Fruit fly (Drosophila melanogaster) whole organism, embryonic: ENCODE measurements around the gene CG9514.

Experiments used
- Bdp1 ChIP-seq: fragments of 200-800 bp; sonication (Bioruptor generic); optimal IDR thresholded peaks from 3 replicates; lab custom pipeline; 2016; ENCODE audit warnings: missing biosample characterization, missing genetic modification characterization
- BtbVII ChIP-seq: fragments of 200-800 bp; sonication (Bioruptor generic); optimal IDR thresholded peaks from 3 replicates; lab custom pipeline; 2017; ENCODE audit warnings: missing biosample characterization, mild to moderate bottlenecking, missing genetic modification characterization
- CG10979 ChIP-seq: fragments of 200-800 bp; sonication (Bioruptor generic); optimal IDR thresholded peaks from 2 replicates; lab custom pipeline; 2018; ENCODE audit warnings: missing biosample characterization, mild to moderate bottlenecking, missing genetic modification characterization, moderate library complexity
- CG11398 ChIP-seq: fragments of 200-800 bp; sonication (Bioruptor generic); optimal IDR thresholded peaks from 2 replicates; lab custom pipeline; 2016; ENCODE audit warnings: missing biosample characterization, missing genetic modification characterization
- CG12219 ChIP-seq: fragments of 200-800 bp; sonication (Bioruptor generic); optimal IDR thresholded peaks from 3 replicates; lab custom pipeline; 2018; ENCODE audit warnings: missing biosample characterization, mild to moderate bottlenecking, missing genetic modification characterization
- CG14014 ChIP-seq: fragments of 200-800 bp; sonication (Bioruptor generic); IDR thresholded peaks from 2 replicates; pipeline ENCODE4 v1.3.6; 2022; ENCODE audit warnings: missing biosample characterization, missing genetic modification characterization
- CG15011 ChIP-seq: fragments of 200-800 bp; sonication (Bioruptor generic); optimal IDR thresholded peaks from 3 replicates; lab custom pipeline; 2018; ENCODE audit warnings: missing biosample characterization, mild to moderate bottlenecking, missing genetic modification characterization
- CG15269 ChIP-seq: fragments of 200-800 bp; sonication (Bioruptor generic); optimal IDR thresholded peaks from 2 replicates; lab custom pipeline; 2018; ENCODE audit warnings: missing biosample characterization, mild to moderate bottlenecking, missing genetic modification characterization, moderate library complexity
- CG2202 ChIP-seq: fragments of 200-800 bp; sonication (Bioruptor generic); optimal IDR thresholded peaks from 2 replicates; lab custom pipeline; 2018; ENCODE audit warnings: missing biosample characterization, mild to moderate bottlenecking, missing genetic modification characterization
- CG2889 ChIP-seq: fragments of 200-800 bp; sonication (Bioruptor generic); IDR thresholded peaks from 3 replicates; pipeline ENCODE4 v1.3.6; 2022; ENCODE audit warnings: missing biosample characterization, missing genetic modification characterization
- CG31224 ChIP-seq: fragments of 200-800 bp; sonication (Bioruptor generic); IDR thresholded peaks from 2 replicates; pipeline ENCODE4 v1.3.6; 2022; ENCODE audit warnings: missing biosample characterization, missing genetic modification characterization
- CG5180 ChIP-seq: fragments of 200-800 bp; sonication (Bioruptor generic); optimal IDR thresholded peaks from 3 replicates; lab custom pipeline; 2017; ENCODE audit warnings: missing biosample characterization, missing genetic modification characterization, mild to moderate bottlenecking, moderate library complexity, missing genetic modification reagents
- CG6272 ChIP-seq: fragments of 200-800 bp; sonication (Bioruptor generic); IDR thresholded peaks from 2 replicates; pipeline ENCODE4 v1.3.6; 2022; ENCODE audit warnings: missing biosample characterization, missing genetic modification characterization
- CG6813 ChIP-seq: fragments of 200-800 bp; sonication (Bioruptor generic); optimal IDR thresholded peaks from 2 replicates; lab custom pipeline; 2017; ENCODE audit warnings: missing biosample characterization, missing genetic modification characterization, mild to moderate bottlenecking, moderate library complexity, missing genetic modification reagents
- CG7271 ChIP-seq: fragments of 200-800 bp; sonication (Bioruptor generic); optimal IDR thresholded peaks from 2 replicates; lab custom pipeline; 2018; ENCODE audit warnings: missing biosample characterization, mild to moderate bottlenecking, missing genetic modification characterization, moderate library complexity
- CG7745 ChIP-seq: fragments of 200-800 bp; sonication (Bioruptor generic); optimal IDR thresholded peaks from 2 replicates; lab custom pipeline; 2018; ENCODE audit warnings: missing biosample characterization, mild to moderate bottlenecking, missing genetic modification characterization, moderate library complexity
- CG8359 ChIP-seq: fragments of 200-800 bp; sonication (Bioruptor generic); optimal IDR thresholded peaks from 2 replicates; lab custom pipeline; 2017; ENCODE audit warnings: missing biosample characterization, mild to moderate bottlenecking, missing genetic modification characterization, borderline replicate concordance
- CG8924 ChIP-seq: fragments of 200-800 bp; optimal IDR thresholded peaks from 3 replicates; lab custom pipeline; 2019; ENCODE audit warnings: missing biosample characterization, mild to moderate bottlenecking, missing genetic modification characterization, moderate library complexity
- CG8944 ChIP-seq: fragments of 200-800 bp; sonication (Bioruptor generic); optimal IDR thresholded peaks from 3 replicates; lab custom pipeline; 2016; ENCODE audit warnings: missing biosample characterization, missing genetic modification characterization
- CTCF ChIP-seq: fragments of 200-800 bp; sonication (Bioruptor generic); optimal IDR thresholded peaks from 2 replicates; lab custom pipeline; 2017; ENCODE audit warnings: missing biosample characterization, mild to moderate bottlenecking, missing genetic modification characterization, moderate library complexity
- Ets65A ChIP-seq: fragments of 200-800 bp; sonication (Bioruptor generic); peaks from one replicate; lab custom pipeline; 2016; ENCODE audit warnings: missing biosample characterization, missing genetic modification characterization
- Ets97D ChIP-seq: fragments of 200-800 bp; sonication (Bioruptor generic); optimal IDR thresholded peaks from 3 replicates; lab custom pipeline; 2016; ENCODE audit warnings: missing biosample characterization, missing genetic modification characterization
- Fer2 ChIP-seq: fragments of 200-800 bp; sonication (Bioruptor generic); optimal IDR thresholded peaks from 2 replicates; lab custom pipeline; 2018; ENCODE audit warnings: missing biosample characterization, mild to moderate bottlenecking, missing genetic modification characterization, moderate library complexity
- Fer3 ChIP-seq: fragments of 200-800 bp; sonication (Bioruptor generic); optimal IDR thresholded peaks from 2 replicates; lab custom pipeline; 2018; ENCODE audit warnings: missing biosample characterization, mild to moderate bottlenecking, missing genetic modification characterization, moderate library complexity
- Gug ChIP-seq: fragments of 200-800 bp; sonication (Bioruptor generic); IDR thresholded peaks from 4 replicates; pipeline ENCODE4 v1.3.6; 2022; ENCODE audit warnings: missing biosample characterization, missing genetic modification characterization
- Hsf ChIP-seq: fragments of 200-800 bp; sonication (Bioruptor generic); optimal IDR thresholded peaks from 3 replicates; lab custom pipeline; 2016; ENCODE audit warnings: missing biosample characterization, missing genetic modification characterization
- Kr ChIP-seq: fragments of 200-800 bp; sonication (Bioruptor generic); optimal IDR thresholded peaks from 2 replicates; lab custom pipeline; 2017; ENCODE audit warnings: missing biosample characterization, mild to moderate bottlenecking, missing genetic modification characterization
- Lpt ChIP-seq: fragments of >200 bp; optimal IDR thresholded peaks from 2 replicates; lab custom pipeline; 2018; ENCODE audit warnings: missing biosample characterization, missing genetic modification characterization
- Mes4 ChIP-seq: fragments of 200-800 bp; sonication (Bioruptor generic); optimal IDR thresholded peaks from 2 replicates; lab custom pipeline; 2016; ENCODE audit warnings: missing biosample characterization, missing genetic modification characterization
- Opbp ChIP-seq: fragments of 200-800 bp; sonication (Bioruptor generic); IDR thresholded peaks from 3 replicates; pipeline ENCODE4 v1.3.6; 2022; ENCODE audit warnings: missing biosample characterization, missing genetic modification characterization; ENCODE audit not compliant: partially characterized antibody
- Pdp1 ChIP-seq, 2 experiments: fragments of 200-800 bp; sonication (Bioruptor generic); optimal IDR thresholded peaks; 3 replicates each; lab custom pipeline; 2016; ENCODE audit warnings: missing biosample characterization in 2 of 2, missing genetic modification characterization in 2 of 2, mild to moderate bottlenecking in 1 of 2, moderate library complexity in 1 of 2
- Six4 ChIP-seq: fragments of 200-800 bp; sonication (Bioruptor generic); optimal IDR thresholded peaks from 2 replicates; lab custom pipeline; 2016; ENCODE audit warnings: missing biosample characterization, missing genetic modification characterization
- Tbp ChIP-seq: fragments of >200 bp; optimal IDR thresholded peaks from 2 replicates; lab custom pipeline; 2018; ENCODE audit warnings: missing biosample characterization, missing genetic modification characterization
- Usf ChIP-seq: fragments of 200-800 bp; sonication (Bioruptor generic); optimal IDR thresholded peaks from 2 replicates; lab custom pipeline; 2017; ENCODE audit warnings: missing genotype, missing biosample characterization, missing genetic modification characterization
- aop ChIP-seq: fragments of 200-800 bp; sonication (Bioruptor generic); IDR thresholded peaks from 2 replicates; pipeline ENCODE4 v1.3.6; 2022; ENCODE audit warnings: missing biosample characterization, missing genetic modification characterization
- bcd ChIP-seq: fragments of 200-800 bp; sonication (Bioruptor generic); optimal IDR thresholded peaks from 2 replicates; lab custom pipeline; 2017; ENCODE audit warnings: missing biosample characterization, mild to moderate bottlenecking, missing genetic modification characterization
- caup ChIP-seq: fragments of 200-800 bp; sonication (Bioruptor generic); optimal IDR thresholded peaks from 3 replicates; lab custom pipeline; 2017; ENCODE audit warnings: missing biosample characterization, mild to moderate bottlenecking, missing genetic modification characterization, moderate library complexity; ENCODE audit not compliant: severe bottlenecking
- chm ChIP-seq: fragments of 200-800 bp; sonication (Bioruptor generic); IDR thresholded peaks from 2 replicates; pipeline ENCODE4 v1.3.6; 2022; ENCODE audit warnings: missing biosample characterization, missing genetic modification characterization
- crol ChIP-seq: fragments of 200-800 bp; sonication (Bioruptor generic); IDR thresholded peaks from 2 replicates; pipeline ENCODE4 v1.3.6; 2022; ENCODE audit warnings: missing biosample characterization, missing genetic modification characterization
- fd102C ChIP-seq: fragments of 200-800 bp; sonication (Bioruptor generic); optimal IDR thresholded peaks from 2 replicates; lab custom pipeline; 2018; ENCODE audit warnings: missing biosample characterization, mild to moderate bottlenecking, missing genetic modification characterization, moderate library complexity
- fd96Cb ChIP-seq: fragments of 200-800 bp; sonication (Bioruptor generic); optimal IDR thresholded peaks from 2 replicates; lab custom pipeline; 2018; ENCODE audit warnings: missing biosample characterization, mild to moderate bottlenecking, missing genetic modification characterization, moderate library complexity
- fru ChIP-seq: fragments of >200 bp; optimal IDR thresholded peaks from 2 replicates; lab custom pipeline; 2017
- gem ChIP-seq: fragments of 200-800 bp; sonication (Bioruptor generic); optimal IDR thresholded peaks from 2 replicates; lab custom pipeline; 2019; ENCODE audit warnings: missing biosample characterization, mild to moderate bottlenecking, missing genetic modification characterization, moderate library complexity
- grau ChIP-seq: fragments of 200-800 bp; optimal IDR thresholded peaks from 3 replicates; lab custom pipeline; 2019; ENCODE audit warnings: missing biosample characterization, mild to moderate bottlenecking, missing genetic modification characterization, moderate library complexity
- her ChIP-seq: fragments of 200-800 bp; sonication (Bioruptor generic); optimal IDR thresholded peaks from 2 replicates; lab custom pipeline; 2016; ENCODE audit warnings: missing biosample characterization, missing genetic modification characterization
- lmd ChIP-seq: fragments of 200-800 bp; sonication (Bioruptor generic); IDR thresholded peaks from 2 replicates; pipeline ENCODE4 v1.3.6; 2022; ENCODE audit warnings: missing biosample characterization, missing genetic modification characterization
- sc ChIP-seq, 3 experiments: fragments of >200 bp in 2 of 3; fragments of 200-800 bp in 1 of 3; sonication (Bioruptor generic) in 1 of 3; optimal IDR thresholded peaks; 2 replicates in 2 of 3; 3 replicates in 1 of 3; lab custom pipeline; 2017; ENCODE audit warnings: mild to moderate bottlenecking in 1 of 3, missing biosample characterization in 1 of 3, missing genetic modification characterization in 1 of 3, missing genetic modification reagents in 1 of 3
- sisA ChIP-seq: fragments of 200-800 bp; sonication (Bioruptor generic); IDR thresholded peaks from 2 replicates; pipeline ENCODE4 v1.3.6; 2022; ENCODE audit warnings: missing biosample characterization, missing genetic modification characterization
- vnd ChIP-seq: fragments of 200-800 bp; sonication (Bioruptor generic); IDR thresholded peaks from 3 replicates; pipeline ENCODE4 v1.3.6; 2022; ENCODE audit warnings: missing biosample characterization, missing genetic modification characterization; ENCODE audit not compliant: partially characterized antibody
- vvl ChIP-seq: fragments of 200-800 bp; sonication (Bioruptor generic); IDR thresholded peaks from 2 replicates; pipeline ENCODE4 v1.3.6; 2022; ENCODE audit warnings: missing biosample characterization, missing genetic modification characterization

Gene CG9514

dm6 chrX:14848755-14849354, 47.8 kb downstream of the CG9514 start, which contains the start of gene CG9522 (continued):
- TF ChIP-seq CG8944, result peak; percentile 18
- peak; percentile 79 for TF ChIP-seq fd96Cb (tag; lab: Kevin White, UChicago)
- TF ChIP-seq fru, result no peak
- TF ChIP-seq vvl (GFP tag; lab: Robert Waterston, UW), result peak; percentile 90
- no peak for TF ChIP-seq CG8359
- TF ChIP-seq CG7745 (tag; lab: Kevin White, UChicago), result no peak
- no peak for TF ChIP-seq her
- TF ChIP-seq gem, result peak; percentile 84
- TF ChIP-seq fd102C (GFP tag; lab: Kevin White, UChicago), result no peak
- TF ChIP-seq sc (optimal IDR thresholded peaks at IDR 0.05; lab: Kevin White, UChicago), result no peak
- peak; percentile 51 for TF ChIP-seq sc (GFP tag; optimal IDR thresholded peaks at IDR 0.05; lab: Kevin White, UChicago)
- TF ChIP-seq Fer3, result peak; percentile 68
- peak; percentile 50 to 52 for TF ChIP-seq Pdp1 (GFP tag; optimal IDR thresholded peaks at IDR 0.05; lab: Kevin White, UChicago)
- TF ChIP-seq CG2889, result peak; percentile 68; the same call in 2 of the 3 replicates
- peak; percentile 24; the same call in 2 of the 4 replicates for TF ChIP-seq Gug (GFP tag; lab: Robert Waterston, UW)
- peak; percentile 25 for TF ChIP-seq Fer2 (tag; lab: Kevin White, UChicago)
- peak; percentile 71 for TF ChIP-seq grau (tag; lab: Kevin White, UChicago)
- peak; percentile 83 for TF ChIP-seq chm (GFP tag; lab: Robert Waterston, UW)
- no peak for TF ChIP-seq Bdp1 (GFP tag; lab: Kevin White, UChicago)
- no peak for TF ChIP-seq CG11398
- TF ChIP-seq CG15269 (tag; lab: Kevin White, UChicago), result peak; percentile 76
- peak; percentile 35 for TF ChIP-seq Usf (GFP tag; lab: Kevin White, UChicago)
- peak; percentile 57 for TF ChIP-seq lmd (GFP tag; lab: Robert Waterston, UW)
- 0 out of 2 replicates have a peak, but pooled peaks have one; percentile 32 for TF ChIP-seq CG31224
- peak; percentile 70 for TF ChIP-seq CG14014 (GFP tag; lab: Robert Waterston, UW)
- TF ChIP-seq CG12219, result peak; percentile 70
- peak; percentile 3 for TF ChIP-seq Mes4 (GFP tag; lab: Kevin White, UChicago)
- peak; percentile 70 for TF ChIP-seq sisA
- peak; percentile 23 for TF ChIP-seq CG5180 (GFP tag; lab: Kevin White, UChicago)
- no peak for TF ChIP-seq Kr (GFP tag; lab: Kevin White, UChicago)
- no peak for TF ChIP-seq CG7271
- TF ChIP-seq Lpt (GFP tag; lab: Kevin White, UChicago), result no peak
- TF ChIP-seq vnd, result no peak
- peak; percentile 20 for TF ChIP-seq CTCF
- peak; percentile 40; the same call in 1 of the 2 replicates for TF ChIP-seq crol
- TF ChIP-seq BtbVII, result peak; percentile 46
- peak; percentile 6 for TF ChIP-seq Ets97D (GFP tag; lab: Kevin White, UChicago)
- peak; percentile 34 for TF ChIP-seq CG15011 (GFP tag; lab: Kevin White, UChicago)
- peak; percentile 72 for TF ChIP-seq Hsf (GFP tag; lab: Kevin White, UChicago)
- TF ChIP-seq Tbp (GFP tag; lab: Kevin White, UChicago), result no peak
- TF ChIP-seq CG8924 (tag; lab: Kevin White, UChicago), result peak; percentile 75
- TF ChIP-seq Six4 (GFP tag; lab: Kevin White, UChicago), result peak; percentile 69
- 0 out of 2 replicates have a peak, but pooled peaks have one; percentile 27 for TF ChIP-seq CG6272 (GFP tag; lab: Robert Waterston, UW)
- TF ChIP-seq Ets65A, result no peak
- TF ChIP-seq CG10979, result peak; percentile 85
- peak; percentile 67 for TF ChIP-seq CG6813
- peak; percentile 72 for TF ChIP-seq bcd
- TF ChIP-seq CG2202 (tag; lab: Kevin White, UChicago), result peak; percentile 62
- TF ChIP-seq aop, result 0 out of 2 replicates have a peak, but pooled peaks have one; percentile 35
- no peak for TF ChIP-seq Opbp (GFP tag; lab: Robert Waterston, UW)
- peak; percentile 58 for TF ChIP-seq caup (GFP tag; lab: Kevin White, UChicago)
